Fruit fly (Drosophila melanogaster) whole organism, embryonic: Measurements from ENCODE around the gene Dh44.

Source experiments
- Atf-2 ChIP-seq: fragments of 200-800 bp; sonication (Bioruptor generic); optimal IDR thresholded peaks from 2 replicates; lab custom pipeline; 2016; ENCODE audit warnings: missing biosample characterization, missing genetic modification characterization
- Awh ChIP-seq: fragments of 200-800 bp; sonication (Bioruptor generic); IDR thresholded peaks from 2 replicates; pipeline ENCODE4, ENCODE4 v1.3.6; 2022; ENCODE audit warnings: missing biosample characterization, missing genetic modification characterization
- B-H1 ChIP-seq: fragments of 200-800 bp; sonication (Bioruptor generic); IDR thresholded peaks from 3 replicates; pipeline ENCODE4 v1.3.6; 2022; ENCODE audit warnings: missing biosample characterization, missing genetic modification characterization
- Blimp-1 ChIP-seq: fragments of 200-800 bp; sonication (Bioruptor generic); optimal IDR thresholded peaks from 3 replicates; lab custom pipeline; 2018; ENCODE audit warnings: missing biosample characterization, missing genetic modification characterization, mild to moderate bottlenecking, moderate library complexity, missing genetic modification reagents
- CG10543 ChIP-seq: fragments of 200-800 bp; sonication (Bioruptor generic); optimal IDR thresholded peaks from 3 replicates; lab custom pipeline; 2017; ENCODE audit warnings: missing biosample characterization, mild to moderate bottlenecking, missing genetic modification characterization, moderate library complexity
- CG10654 ChIP-seq: fragments of 200-800 bp; sonication (Bioruptor generic); optimal IDR thresholded peaks from 2 replicates; lab custom pipeline; 2016; ENCODE audit warnings: missing biosample characterization, missing genetic modification characterization
- CG11456 ChIP-seq: fragments of 200-800 bp; sonication (Bioruptor generic); IDR thresholded peaks from 3 replicates; pipeline ENCODE4 v1.3.6; 2022; ENCODE audit warnings: missing biosample characterization, missing genetic modification characterization
- CG11695 ChIP-seq: fragments of 200-800 bp; sonication (Bioruptor generic); IDR thresholded peaks from 3 replicates; pipeline ENCODE4 v1.3.6; 2022; ENCODE audit warnings: missing biosample characterization, missing genetic modification characterization
- CG12155 ChIP-seq: fragments of 200-800 bp; sonication (Bioruptor generic); optimal IDR thresholded peaks from 3 replicates; lab custom pipeline; 2016; ENCODE audit warnings: missing biosample characterization, missing genetic modification characterization
- CG12391 ChIP-seq: fragments of 200-800 bp; sonication (Bioruptor generic); optimal IDR thresholded peaks from 3 replicates; lab custom pipeline; 2018; ENCODE audit warnings: missing biosample characterization, mild to moderate bottlenecking, missing genetic modification characterization, moderate library complexity
- CG12942 ChIP-seq: fragments of 200-800 bp; sonication (Bioruptor generic); optimal IDR thresholded peaks from 3 replicates; lab custom pipeline; 2016; ENCODE audit warnings: missing biosample characterization, missing genetic modification characterization
- CG14441 ChIP-seq: fragments of 200-800 bp; sonication (Bioruptor generic); IDR thresholded peaks from 2 replicates; pipeline ENCODE4 v1.3.6; 2022; ENCODE audit warnings: missing biosample characterization, missing genetic modification characterization
- CG14710 ChIP-seq: fragments of 200-800 bp; sonication (Bioruptor generic); optimal IDR thresholded peaks from 3 replicates; lab custom pipeline; 2019; ENCODE audit warnings: missing biosample characterization, mild to moderate bottlenecking, missing genetic modification characterization, moderate library complexity
- CG33213 ChIP-seq: fragments of 200-800 bp; sonication (Bioruptor generic); optimal IDR thresholded peaks from 3 replicates; lab custom pipeline; 2016; ENCODE audit warnings: missing biosample characterization, missing genetic modification characterization
- CG34376 ChIP-seq: fragments of 200-800 bp; sonication (Bioruptor generic); optimal IDR thresholded peaks from 2 replicates; lab custom pipeline; 2018; ENCODE audit warnings: missing biosample characterization, mild to moderate bottlenecking, missing genetic modification characterization
- CG34422 ChIP-seq: fragments of 200-800 bp; sonication (Bioruptor generic); IDR thresholded peaks from 3 replicates; pipeline ENCODE4 v1.3.6; 2022; ENCODE audit warnings: missing biosample characterization, missing genetic modification characterization
- CG4282 ChIP-seq: fragments of 200-800 bp; sonication (Bioruptor generic); optimal IDR thresholded peaks from 2 replicates; lab custom pipeline; 2016; ENCODE audit warnings: missing biosample characterization, missing genetic modification characterization
- CG6175 ChIP-seq: fragments of 200-800 bp; sonication (Bioruptor generic); IDR thresholded peaks from 3 replicates; pipeline ENCODE4 v1.3.6; 2022; ENCODE audit warnings: missing biosample characterization, missing genetic modification characterization
- CG7271 ChIP-seq: fragments of 200-800 bp; sonication (Bioruptor generic); optimal IDR thresholded peaks from 2 replicates; lab custom pipeline; 2018; ENCODE audit warnings: missing biosample characterization, mild to moderate bottlenecking, missing genetic modification characterization, moderate library complexity
- CG8765 ChIP-seq: fragments of 200-800 bp; sonication (Bioruptor generic); IDR thresholded peaks from 2 replicates; pipeline ENCODE4 v1.3.6; 2022; ENCODE audit warnings: missing biosample characterization, missing genetic modification characterization
- CG9727 ChIP-seq: fragments of 200-800 bp; sonication (Bioruptor generic); optimal IDR thresholded peaks from 3 replicates; lab custom pipeline; 2017; ENCODE audit warnings: missing biosample characterization, mild to moderate bottlenecking, missing genetic modification characterization
- CkIIα-i1 ChIP-seq: fragments of 200-800 bp; sonication (Bioruptor generic); IDR thresholded peaks from 2 replicates; pipeline ENCODE4 v1.3.6; 2022; ENCODE audit warnings: missing biosample characterization, missing genetic modification characterization
- Dbx ChIP-seq: fragments of 200-800 bp; sonication (Bioruptor generic); IDR thresholded peaks from 3 replicates; pipeline ENCODE4 v1.3.6; 2022; ENCODE audit warnings: missing biosample characterization, missing genetic modification characterization
- Dip2 ChIP-seq: fragments of 200-800 bp; sonication (Bioruptor generic); IDR thresholded peaks from 2 replicates; pipeline ENCODE4 v1.3.6; 2022; ENCODE audit warnings: missing biosample characterization, missing genetic modification characterization
- Ets65A ChIP-seq: fragments of 200-800 bp; sonication (Bioruptor generic); peaks from one replicate; lab custom pipeline; 2016; ENCODE audit warnings: missing biosample characterization, missing genetic modification characterization
- Ets97D ChIP-seq: fragments of 200-800 bp; sonication (Bioruptor generic); optimal IDR thresholded peaks from 3 replicates; lab custom pipeline; 2016; ENCODE audit warnings: missing biosample characterization, missing genetic modification characterization
- HLH3B ChIP-seq: fragments of 200-800 bp; sonication (Bioruptor generic); IDR thresholded peaks from 2 replicates; pipeline ENCODE4 v1.3.6; 2022; ENCODE audit warnings: missing biosample characterization, missing genetic modification characterization
- HLHmδ ChIP-seq: fragments of 200-800 bp; sonication (Bioruptor generic); optimal IDR thresholded peaks from 2 replicates; lab custom pipeline; 2018; ENCODE audit warnings: missing biosample characterization, mild to moderate bottlenecking, missing genetic modification characterization, moderate library complexity
- Lhr ChIP-seq: fragments of 200-800 bp; sonication (Bioruptor generic); optimal IDR thresholded peaks from 3 replicates; lab custom pipeline; 2017; ENCODE audit warnings: mild to moderate bottlenecking, missing biosample characterization, missing genetic modification reagents, missing genetic modification characterization
- NC2β ChIP-seq: fragments of 200-800 bp; sonication (Bioruptor generic); optimal IDR thresholded peaks from 2 replicates; lab custom pipeline; 2016; ENCODE audit warnings: missing biosample characterization, missing genetic modification characterization
- NK7.1 ChIP-seq: fragments of 200-800 bp; sonication (Bioruptor generic); optimal IDR thresholded peaks from 3 replicates; lab custom pipeline; 2016; ENCODE audit warnings: missing biosample characterization, missing genetic modification characterization
- Opbp ChIP-seq: fragments of 200-800 bp; sonication (Bioruptor generic); IDR thresholded peaks from 3 replicates; pipeline ENCODE4 v1.3.6; 2022; ENCODE audit warnings: missing biosample characterization, missing genetic modification characterization; ENCODE audit not compliant: partially characterized antibody
- Rx ChIP-seq: fragments of 200-800 bp; sonication (Bioruptor generic); IDR thresholded peaks from 2 replicates; pipeline ENCODE4 v1.3.6; 2022; ENCODE audit warnings: missing biosample characterization, missing genetic modification characterization
- bigmax ChIP-seq: fragments of 200-800 bp; sonication (Bioruptor generic); optimal IDR thresholded peaks from 2 replicates; lab custom pipeline; 2018; ENCODE audit warnings: missing biosample characterization, mild to moderate bottlenecking, missing genetic modification characterization
- btn ChIP-seq: fragments of 200-800 bp; sonication (Bioruptor generic); optimal IDR thresholded peaks from 2 replicates; lab custom pipeline; 2016; ENCODE audit warnings: missing biosample characterization, missing genetic modification characterization
- fd3F ChIP-seq: fragments of 200-800 bp; sonication (Bioruptor generic); optimal IDR thresholded peaks from 2 replicates; lab custom pipeline; 2018; ENCODE audit warnings: missing biosample characterization, mild to moderate bottlenecking, missing genetic modification characterization, moderate library complexity
- fd96Cb ChIP-seq: fragments of 200-800 bp; sonication (Bioruptor generic); optimal IDR thresholded peaks from 2 replicates; lab custom pipeline; 2018; ENCODE audit warnings: missing biosample characterization, mild to moderate bottlenecking, missing genetic modification characterization, moderate library complexity
- grn ChIP-seq: fragments of 200-800 bp; sonication (Bioruptor generic); optimal IDR thresholded peaks from 3 replicates; lab custom pipeline; 2017; ENCODE audit warnings: missing biosample characterization, missing genetic modification characterization
- jumu ChIP-seq: fragments of 200-800 bp; sonication (Bioruptor generic); optimal IDR thresholded peaks from 3 replicates; lab custom pipeline; 2016; ENCODE audit warnings: missing biosample characterization, missing genetic modification characterization
- luna ChIP-seq: fragments of 200-800 bp; sonication (Bioruptor generic); optimal IDR thresholded peaks from 2 replicates; lab custom pipeline; 2016; ENCODE audit warnings: missing biosample characterization, missing genetic modification characterization
- nerfin-2 ChIP-seq: fragments of 200-800 bp; sonication (Bioruptor generic); IDR thresholded peaks from 2 replicates; pipeline ENCODE4 v1.3.6; 2022; ENCODE audit warnings: missing biosample characterization, missing genetic modification characterization; ENCODE audit not compliant: partially characterized antibody
- onecut ChIP-seq: fragments of 200-800 bp; sonication (Bioruptor generic); IDR thresholded peaks from 2 replicates; pipeline ENCODE4 v1.3.6; 2022; ENCODE audit warnings: missing biosample characterization, missing genetic modification characterization
- pb ChIP-seq: fragments of 200-800 bp; sonication (Bioruptor generic); optimal IDR thresholded peaks from 3 replicates; lab custom pipeline; 2016; ENCODE audit warnings: missing biosample characterization, missing genetic modification characterization
- phol ChIP-seq: fragments of 200-800 bp; sonication (Bioruptor generic); optimal IDR thresholded peaks from 3 replicates; lab custom pipeline; 2018; ENCODE audit warnings: missing biosample characterization, mild to moderate bottlenecking, missing genetic modification characterization, moderate library complexity
- pum ChIP-seq: fragments of 200-800 bp; sonication (Bioruptor generic); optimal IDR thresholded peaks from 2 replicates; lab custom pipeline; 2016; ENCODE audit warnings: missing biosample characterization, missing genetic modification characterization
- rib ChIP-seq: fragments of 200-800 bp; sonication (Bioruptor generic); IDR thresholded peaks from 2 replicates; pipeline ENCODE4 v1.3.6; 2022; ENCODE audit warnings: missing biosample characterization, missing genetic modification characterization
- sc ChIP-seq, 3 experiments: fragments of >200 bp in 2 of 3; fragments of 200-800 bp in 1 of 3; sonication (Bioruptor generic) in 1 of 3; optimal IDR thresholded peaks; 2 replicates in 2 of 3; 3 replicates in 1 of 3; lab custom pipeline; 2017; ENCODE audit warnings: mild to moderate bottlenecking in 1 of 3, missing biosample characterization in 1 of 3, missing genetic modification characterization in 1 of 3, missing genetic modification reagents in 1 of 3
- sqz ChIP-seq: fragments of 200-800 bp; sonication (Bioruptor generic); optimal IDR thresholded peaks from 3 replicates; lab custom pipeline; 2018; ENCODE audit warnings: missing biosample characterization, mild to moderate bottlenecking, missing genetic modification characterization
- zfh1 ChIP-seq: fragments of 200-800 bp; sonication (Bioruptor generic); IDR thresholded peaks from 3 replicates; pipeline ENCODE4 v1.3.6; 2022; ENCODE audit warnings: missing biosample characterization, missing genetic modification characterization

The Dh44 gene

DNA sequence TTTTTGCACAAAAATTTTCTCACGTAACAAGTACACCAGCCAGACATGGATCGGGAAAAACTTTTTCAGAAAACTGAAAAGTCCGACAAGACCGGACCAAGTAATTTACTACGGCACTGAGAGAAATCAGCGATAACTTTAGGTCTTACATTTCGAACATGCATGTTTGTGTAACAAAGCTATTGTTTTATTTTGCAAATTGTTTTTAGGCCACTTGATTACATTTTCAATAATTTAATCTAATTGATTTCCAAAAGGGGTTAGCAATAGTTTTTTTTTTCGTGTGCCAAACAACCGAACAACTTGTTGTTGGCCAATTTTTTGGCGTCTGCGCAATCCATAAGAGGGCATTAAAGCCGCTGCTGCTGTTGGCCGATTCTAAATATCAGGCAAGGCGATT lies 24.9 kb upstream of the Dh44 start (continued):
- TF ChIP-seq CG10654 (GFP tag; lab: Kevin White, UChicago) (peak; percentile 43), onecut (GFP tag; lab: Robert Waterston, UW) (peak; percentile 20; the same call in 1 of the 2 replicates), CG33213 (GFP tag; lab: Kevin White, UChicago) (peak; percentile 26), CG14710 (tag; lab: Kevin White, UChicago) (peak; percentile 12), zfh1 (peak; percentile 80), B-H1 (GFP tag; lab: Robert Waterston, UW) (peak; percentile 52; the same call in 2 of the 3 replicates), fd96Cb (tag; lab: Kevin White, UChicago) (peak; percentile 66), CG12155 (GFP tag; lab: Kevin White, UChicago) (peak; percentile 22), CG14441 (GFP tag; lab: Robert Waterston, UW) (peak; percentile 66), CG10543 (GFP tag; lab: Kevin White, UChicago) (no peak), pum (peak; percentile 45), CG12942 (peak; percentile 24), CG8765 (no peak), Ets97D (peak; percentile 16), Dbx (GFP tag; lab: Robert Waterston, UW) (peak; percentile 58; the same call in 1 of the 3 replicates)

DNA sequence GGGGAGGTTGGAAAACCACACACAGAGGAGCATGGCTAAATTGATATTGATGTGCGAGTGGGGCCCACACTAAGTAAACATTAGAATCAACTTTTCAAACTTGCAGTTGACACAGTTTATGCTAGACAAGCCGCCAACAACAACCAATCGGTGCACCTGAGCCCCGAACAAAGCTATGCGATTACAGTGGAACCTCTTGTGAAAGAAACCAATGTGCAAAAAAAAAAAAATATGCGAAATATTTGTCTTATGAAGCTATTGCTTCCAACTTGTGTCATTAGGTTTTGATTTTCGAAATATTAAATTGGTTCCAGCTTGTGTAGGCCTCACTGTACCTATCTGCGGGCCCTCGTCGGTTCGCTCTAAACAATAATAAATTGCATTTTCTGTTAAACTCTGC lies 19.7 kb upstream of the Dh44 start:
- no peak for TF ChIP-seq HLHmδ (GFP tag; lab: Kevin White, UChicago)
- no peak for TF ChIP-seq CG7271 (tag; lab: Kevin White, UChicago)
- TF ChIP-seq btn (GFP tag; lab: Kevin White, UChicago) = peak; percentile 38
- peak; percentile 69; the same call in 1 of the 2 replicates for TF ChIP-seq Rx
- 0 out of 3 replicates have a peak, but pooled peaks have one; percentile 43 for TF ChIP-seq Dbx (GFP tag; lab: Robert Waterston, UW)
- TF ChIP-seq Opbp (GFP tag; lab: Robert Waterston, UW) = no peak
- peak; percentile 42 for TF ChIP-seq pb
- TF ChIP-seq CG12391 (tag; lab: Kevin White, UChicago) = peak; percentile 72
- no peak for TF ChIP-seq sc (optimal IDR thresholded peaks at IDR 0.05; lab: Kevin White, UChicago)
- TF ChIP-seq sc (GFP tag; optimal IDR thresholded peaks at IDR 0.05; lab: Kevin White, UChicago) = peak; percentile 32
- TF ChIP-seq HLH3B = peak; percentile 86
- no peak for TF ChIP-seq Dip2
- TF ChIP-seq CG11456 (GFP tag; lab: Robert Waterston, UW) = peak; percentile 79; the same call in 2 of the 3 replicates
- no peak for TF ChIP-seq grn (GFP tag; lab: Kevin White, UChicago)
- peak; percentile 31 for TF ChIP-seq fd3F (GFP tag; lab: Kevin White, UChicago)
- peak; percentile 68 for TF ChIP-seq jumu
- TF ChIP-seq CG34422 (GFP tag; lab: Robert Waterston, UW) = peak; percentile 85
- TF ChIP-seq luna (GFP tag; lab: Kevin White, UChicago) = no peak
- no peak for TF ChIP-seq CG4282 (GFP tag; lab: Kevin White, UChicago)
- TF ChIP-seq bigmax (GFP tag; lab: Kevin White, UChicago) = no peak
- TF ChIP-seq nerfin-2 (GFP tag; lab: Robert Waterston, UW) = no peak
- 0 out of 2 replicates have a peak, but pooled peaks have one; percentile 17 for TF ChIP-seq CkIIα-i1 (GFP tag; lab: Robert Waterston, UW)
- no peak for TF ChIP-seq rib
- peak; percentile 80 for TF ChIP-seq Awh (GFP tag; lab: Robert Waterston, UW)
- 0 out of 3 replicates have a peak, but pooled peaks have one; percentile 61 for TF ChIP-seq CG6175 (GFP tag; lab: Robert Waterston, UW)
- TF ChIP-seq Ets65A = peak; percentile 95
- peak; percentile 14 for TF ChIP-seq NK7.1 (GFP tag; lab: Kevin White, UChicago)
- TF ChIP-seq sqz (GFP tag; lab: Kevin White, UChicago) = peak; percentile 21
- peak; percentile 71 for TF ChIP-seq NC2β (GFP tag; lab: Kevin White, UChicago)
- TF ChIP-seq CG14710 (tag; lab: Kevin White, UChicago) = peak; percentile 63
- peak; percentile 58 for TF ChIP-seq Atf-2 (GFP tag; lab: Kevin White, UChicago)
- peak; percentile 66 for TF ChIP-seq CG9727 (GFP tag; lab: Kevin White, UChicago)
- peak; percentile 25 for TF ChIP-seq Lhr
- TF ChIP-seq CG34376 = no peak
- peak; percentile 82 for TF ChIP-seq Blimp-1
- peak; percentile 75 for TF ChIP-seq phol (tag; lab: Kevin White, UChicago)
- TF ChIP-seq CG11695 (GFP tag; lab: Robert Waterston, UW) = peak; percentile 72; the same call in 2 of the 3 replicates
